Fruit fly (Drosophila melanogaster): ENCODE data around the gene CG34382.

CG34382 gene

dm6 chr3L:9878685-9879084 lies at the start of gene CG34382:
Gene CG34382 (plus strand): TSS chr3L:9878985.
- no peak for TF ChIP-seq yki (optimal IDR thresholded peaks at IDR 0.05)
- TF ChIP-seq CG3726 (GFP tag; IDR thresholded peaks at IDR 0.05), result 0 out of 3 replicates have a peak, but pooled peaks have one; percentile 23

- no peak for TF ChIP-seq CG32767 (GFP tag; IDR thresholded peaks at IDR 0.05)
- TF ChIP-seq peb (GFP tag; IDR thresholded peaks at IDR 0.05), result no peak
- TF ChIP-seq CG11560 (tag; IDR thresholded peaks at IDR 0.05), result no peak
- TF ChIP-seq chinmo (GFP tag; IDR thresholded peaks at IDR 0.05; ENCODE audit: partially characterized antibody), result 0 out of 4 replicates have a peak, but pooled peaks have one; percentile 53
- TF ChIP-seq lbe (GFP tag; optimal IDR thresholded peaks at IDR 0.05), result no peak
- TF ChIP-seq gem (tag; optimal IDR thresholded peaks at IDR 0.05), result no peak
- TF ChIP-seq CG2116 (GFP tag; optimal IDR thresholded peaks at IDR 0.05), result no peak
- no peak for TF ChIP-seq eyg (GFP tag; optimal IDR thresholded peaks at IDR 0.05)
- no peak for TF ChIP-seq Aef1 (GFP tag; IDR thresholded peaks at IDR 0.05)
- TF ChIP-seq sr (GFP tag; IDR thresholded peaks at IDR 0.05), result peak; percentile 82
- TF ChIP-seq Opbp (GFP tag; IDR thresholded peaks at IDR 0.05; ENCODE audit: partially characterized antibody), result no peak
- no peak for TF ChIP-seq Dfd (GFP tag; optimal IDR thresholded peaks at IDR 0.05)
- no peak for TF ChIP-seq CG11085 (GFP tag; IDR thresholded peaks at IDR 0.05)
- TF ChIP-seq CG13287 (GFP tag; IDR thresholded peaks at IDR 0.05; ENCODE audit: partially characterized antibody), result no peak
- TF ChIP-seq CG11456 (GFP tag; IDR thresholded peaks at IDR 0.05), result no peak
- no peak for TF ChIP-seq pho (GFP tag; optimal IDR thresholded peaks at IDR 0.05)
- TF ChIP-seq CG9797 (GFP tag; optimal IDR thresholded peaks at IDR 0.05), result no peak
These were observed 49.6 kb upstream of the CG34382 start for dm6 chr3L:9829154-9829553.

- TF ChIP-seq Pdp1 (GFP tag; optimal IDR thresholded peaks at IDR 0.05) (peak in 1 of 2 experiments; percentile 90), Eip74EF (GFP tag; optimal IDR thresholded peaks at IDR 0.05) (no peak), CG11504 (tag; optimal IDR thresholded peaks at IDR 0.05) (peak; percentile 92), CG14710 (tag; optimal IDR thresholded peaks at IDR 0.05) (no peak), CG17385 (GFP tag; optimal IDR thresholded peaks at IDR 0.05) (no peak), CG5245 (GFP tag; optimal IDR thresholded peaks at IDR 0.05) (no peak), salm (tag; optimal IDR thresholded peaks at IDR 0.05) (no peak)
These were observed 49.0 kb upstream of the CG34382 start for dm6 chr3L:9829639-9830341.

- TF ChIP-seq ci (GFP tag; IDR thresholded peaks at IDR 0.05) (0 out of 3 replicates have a peak, but pooled peaks have one; percentile 9), CG8478 (optimal IDR thresholded peaks at IDR 0.05) (peak; percentile 57), CG4424 (GFP tag; optimal IDR thresholded peaks at IDR 0.05) (no peak)
These were observed 46.7 kb upstream of the CG34382 start for dm6 chr3L:9832125-9832524.

- TF ChIP-seq Ptx1 (GFP tag; IDR thresholded peaks at IDR 0.05) (no peak), CG6813 (GFP tag; optimal IDR thresholded peaks at IDR 0.05) (no peak), Max (GFP tag; optimal IDR thresholded peaks at IDR 0.05) (no peak), CG6854 (GFP tag; optimal IDR thresholded peaks at IDR 0.05) (no peak), esg (GFP tag; conservative IDR thresholded peaks at IDR 0.05) (no peak), zfh2 (GFP tag; optimal IDR thresholded peaks at IDR 0.05) (no peak), ken (GFP tag; IDR thresholded peaks at IDR 0.05) (no peak), sisA (GFP tag; IDR thresholded peaks at IDR 0.05) (no peak), CG43689 (GFP tag; IDR thresholded peaks at IDR 0.05) (no peak), aop (GFP tag; IDR thresholded peaks at IDR 0.05) (no peak), CG16813 (GFP tag; IDR thresholded peaks at IDR 0.05; ENCODE audit: partially characterized antibody) (peak; percentile 83), shn (GFP tag; optimal IDR thresholded peaks at IDR 0.05) (no peak), dati (GFP tag; IDR thresholded peaks at IDR 0.05) (no peak), CG15011 (GFP tag; optimal IDR thresholded peaks at IDR 0.05) (no peak), CG17328 (GFP tag; IDR thresholded peaks at IDR 0.05) (no peak), klu (GFP tag; IDR thresholded peaks at IDR 0.05) (no peak), CG12219 (GFP tag; optimal IDR thresholded peaks at IDR 0.05) (no peak)
These were observed 42.2 kb upstream of the CG34382 start, which contains the start of gene I-2 for dm6 chr3L:9836524-9837047. Gene I-2 (minus strand): TSS chr3L:9836805.
